Fruit fly (Drosophila melanogaster): ENCODE data around the gene MED24.

The MED24 gene

dm6 chr3L:8153206-8153996 lies 37.7 kb upstream of the MED24 start (continued):
- TF ChIP-seq CG2116 (GFP tag; optimal IDR thresholded peaks at IDR 0.05) (peak; percentile 5), CkIIα-i1 (GFP tag; IDR thresholded peaks at IDR 0.05) (no peak), CG3838 (GFP tag; optimal IDR thresholded peaks at IDR 0.05) (no peak), salm (tag; optimal IDR thresholded peaks at IDR 0.05) (peak; percentile 1), exex (tag; optimal IDR thresholded peaks at IDR 0.05) (no peak), CG9609 (GFP tag; optimal IDR thresholded peaks at IDR 0.05) (peak; percentile 44), prd (optimal IDR thresholded peaks at IDR 0.05) (no peak), prd (GFP tag; IDR thresholded peaks at IDR 0.05) (peak; percentile 68; the same call in 1 of the 3 replicates), CG13123 (GFP tag; optimal IDR thresholded peaks at IDR 0.05) (no peak), sima (GFP tag; optimal IDR thresholded peaks at IDR 0.05) (no peak), Gug (GFP tag; IDR thresholded peaks at IDR 0.05) (0 out of 4 replicates have a peak, but pooled peaks have one; percentile 10), ranshi (GFP tag; IDR thresholded peaks at IDR 0.05) (peak; percentile 46; the same call in 1 of the 2 replicates), CG4730 (GFP tag; IDR thresholded peaks at IDR 0.05) (0 out of 2 replicates have a peak, but pooled peaks have one; percentile 18), dimm (GFP tag; IDR thresholded peaks at IDR 0.05) (no peak), en (GFP tag; optimal IDR thresholded peaks at IDR 0.05) (no peak), tup (GFP tag; optimal IDR thresholded peaks at IDR 0.05) (no peak), CG2875 (GFP tag; optimal IDR thresholded peaks at IDR 0.05) (peak; percentile 59), CG6791 (GFP tag; IDR thresholded peaks at IDR 0.05; ENCODE audit: partially characterized antibody) (no peak), B-H1 (GFP tag; IDR thresholded peaks at IDR 0.05) (peak; percentile 26; the same call in 2 of the 3 replicates), Bgb (GFP tag; IDR thresholded peaks at IDR 0.05; ENCODE audit: partially characterized antibody) (no peak), CG9817 (tag; optimal IDR thresholded peaks at IDR 0.05) (peak; percentile 20), CG1233 (GFP tag; optimal IDR thresholded peaks at IDR 0.05) (no peak), onecut (GFP tag; IDR thresholded peaks at IDR 0.05) (peak; percentile 44; the same call in 1 of the 2 replicates), kay (GFP tag; optimal IDR thresholded peaks at IDR 0.05) (no peak), CG1529 (GFP tag; optimal IDR thresholded peaks at IDR 0.05) (peak; percentile 51), Rx (GFP tag; IDR thresholded peaks at IDR 0.05) (peak; percentile 58), CG7786 (GFP tag; optimal IDR thresholded peaks at IDR 0.05) (no peak), mam (GFP tag; optimal IDR thresholded peaks at IDR 0.05) (peak; percentile 18), CG15601 (tag; optimal IDR thresholded peaks at IDR 0.05) (no peak), CG7928 (GFP tag; optimal IDR thresholded peaks at IDR 0.05) (no peak), CG15011 (GFP tag; optimal IDR thresholded peaks at IDR 0.05) (peak; percentile 4), slbo (GFP tag; IDR thresholded peaks at IDR 0.05) (peak; percentile 51), CG1832 (GFP tag; optimal IDR thresholded peaks at IDR 0.05) (no peak), CG11695 (GFP tag; IDR thresholded peaks at IDR 0.05) (0 out of 3 replicates have a peak, but pooled peaks have one; percentile 45), CG15269 (tag; optimal IDR thresholded peaks at IDR 0.05) (peak; percentile 56), sd (tag; optimal IDR thresholded peaks at IDR 0.05) (no peak), ken (GFP tag; IDR thresholded peaks at IDR 0.05) (peak; percentile 67), chinmo (GFP tag; IDR thresholded peaks at IDR 0.05; ENCODE audit: partially characterized antibody) (0 out of 4 replicates have a peak, but pooled peaks have one; percentile 48), CG2712 (tag; optimal IDR thresholded peaks at IDR 0.05) (peak; percentile 33), CG31388 (GFP tag; optimal IDR thresholded peaks at IDR 0.05) (no peak), CG12071 (GFP tag; optimal IDR thresholded peaks at IDR 0.05) (peak; percentile 42), CG14014 (GFP tag; IDR thresholded peaks at IDR 0.05) (0 out of 2 replicates have a peak, but pooled peaks have one; percentile 31), mld (GFP tag; IDR thresholded peaks at IDR 0.05; ENCODE audit: partially characterized antibody) (no peak), gsb-n (tag; optimal IDR thresholded peaks at IDR 0.05) (peak; percentile 10), bsh (GFP tag; optimal IDR thresholded peaks at IDR 0.05) (peak; percentile 65 to 69), CG14965 (GFP tag; optimal IDR thresholded peaks at IDR 0.05; ENCODE audit: borderline replicate concordance) (no peak), scrt (GFP tag; optimal IDR thresholded peaks at IDR 0.05) (peak; percentile 32), dm (GFP tag; optimal IDR thresholded peaks at IDR 0.05) (no peak), sens-2 (GFP tag; IDR thresholded peaks at IDR 0.05) (no peak)

All from whole organism, embryonic.